Worm (Caenorhabditis elegans): Measurements from ENCODE around the gene K08B5.1.

The K08B5.1 gene

ce11 chrX:16540374-16540773, 17.9 kb upstream of the K08B5.1 start, which contains the start of gene osm-1:
osm-1 (plus strand) TSS chrX:16540674.
- TF ChIP-seq W03F9.2 (tag; optimal IDR thresholded peaks at IDR 0.05) = no peak
- no peak for TF ChIP-seq dao-5 (tag; optimal IDR thresholded peaks at IDR 0.05)
- TF ChIP-seq him-1 (tag; optimal IDR thresholded peaks at IDR 0.05) = no peak

ce11 chrX:16543887-16544286, 14.3 kb upstream of the K08B5.1 start:
- no peak for TF ChIP-seq dao-5 (tag; optimal IDR thresholded peaks at IDR 0.05)
- no peak for TF ChIP-seq W03F9.2 (tag; optimal IDR thresholded peaks at IDR 0.05)
- no peak for TF ChIP-seq him-1 (tag; optimal IDR thresholded peaks at IDR 0.05)

- TF ChIP-seq him-1 (tag; optimal IDR thresholded peaks at IDR 0.05) = no peak
- no peak for TF ChIP-seq dao-5 (tag; optimal IDR thresholded peaks at IDR 0.05)
- TF ChIP-seq W03F9.2 (tag; optimal IDR thresholded peaks at IDR 0.05) = no peak
Measured at ce11 chrX:16545641-16546040, 12.6 kb upstream of the K08B5.1 start.

ce11 chrX:16546135-16546534, 12.1 kb upstream of the K08B5.1 start:
- TF ChIP-seq W03F9.2 (tag; optimal IDR thresholded peaks at IDR 0.05) = no peak
- TF ChIP-seq dao-5 (tag; optimal IDR thresholded peaks at IDR 0.05) = no peak
- no peak for TF ChIP-seq him-1 (tag; optimal IDR thresholded peaks at IDR 0.05)

- TF ChIP-seq W03F9.2 (tag; optimal IDR thresholded peaks at IDR 0.05) (no peak), dao-5 (tag; optimal IDR thresholded peaks at IDR 0.05) (no peak), him-1 (tag; optimal IDR thresholded peaks at IDR 0.05) (no peak)
Measured at ce11 chrX:16548290-16548689, 9.9 kb upstream of the K08B5.1 start.

ce11 chrX:16550551-16550950, 7.7 kb upstream of the K08B5.1 start:
- no peak for TF ChIP-seq dao-5 (tag; optimal IDR thresholded peaks at IDR 0.05)
- TF ChIP-seq W03F9.2 (tag; optimal IDR thresholded peaks at IDR 0.05) = no peak
- no peak for TF ChIP-seq him-1 (tag; optimal IDR thresholded peaks at IDR 0.05)

- TF ChIP-seq W03F9.2 (tag; optimal IDR thresholded peaks at IDR 0.05) (no peak), him-1 (tag; optimal IDR thresholded peaks at IDR 0.05) (no peak), dao-5 (tag; optimal IDR thresholded peaks at IDR 0.05) (no peak)
Measured at ce11 chrX:16551318-16551717, 6.9 kb upstream of the K08B5.1 start.

ce11 chrX:16553845-16554426, 4.3 kb upstream of the K08B5.1 start, which contains the start of gene K08B5.2:
K08B5.2 (minus strand) TSS chrX:16553887.
- no peak for TF ChIP-seq W03F9.2 (tag; optimal IDR thresholded peaks at IDR 0.05)
- no peak for TF ChIP-seq him-1 (tag; optimal IDR thresholded peaks at IDR 0.05)
- TF ChIP-seq dao-5 (tag; optimal IDR thresholded peaks at IDR 0.05) = no peak

ce11 chrX:16555726-16556125, 2.5 kb upstream of the K08B5.1 start:
- no peak for TF ChIP-seq dao-5 (tag; optimal IDR thresholded peaks at IDR 0.05)
- no peak for TF ChIP-seq W03F9.2 (tag; optimal IDR thresholded peaks at IDR 0.05)
- TF ChIP-seq him-1 (tag; optimal IDR thresholded peaks at IDR 0.05) = no peak

ce11 chrX:16558776-16559175, 542 bp downstream of the K08B5.1 start:
- TF ChIP-seq dao-5 (tag; optimal IDR thresholded peaks at IDR 0.05) = no peak
- TF ChIP-seq him-1 (tag; optimal IDR thresholded peaks at IDR 0.05) = no peak
- TF ChIP-seq W03F9.2 (tag; optimal IDR thresholded peaks at IDR 0.05) = peak; percentile 7

ce11 chrX:16559387-16559786, 1.2 kb downstream of the K08B5.1 start:
- no peak for TF ChIP-seq him-1 (tag; optimal IDR thresholded peaks at IDR 0.05)
- no peak for TF ChIP-seq dao-5 (tag; optimal IDR thresholded peaks at IDR 0.05)
- TF ChIP-seq W03F9.2 (tag; optimal IDR thresholded peaks at IDR 0.05) = no peak

- no peak for TF ChIP-seq W03F9.2 (tag; optimal IDR thresholded peaks at IDR 0.05)
- no peak for TF ChIP-seq him-1 (tag; optimal IDR thresholded peaks at IDR 0.05)
- no peak for TF ChIP-seq dao-5 (tag; optimal IDR thresholded peaks at IDR 0.05)
Measured at ce11 chrX:16560895-16561294, 2.7 kb downstream of the K08B5.1 start.

ce11 chrX:16564515-16565285, 6.5 kb downstream of the K08B5.1 start:
- TF ChIP-seq dao-5 (tag; optimal IDR thresholded peaks at IDR 0.05) = no peak
- no peak for TF ChIP-seq him-1 (tag; optimal IDR thresholded peaks at IDR 0.05)
- TF ChIP-seq W03F9.2 (tag; optimal IDR thresholded peaks at IDR 0.05) = no peak

- TF ChIP-seq dao-5 (tag; optimal IDR thresholded peaks at IDR 0.05) (no peak), W03F9.2 (tag; optimal IDR thresholded peaks at IDR 0.05) (no peak), him-1 (tag; optimal IDR thresholded peaks at IDR 0.05) (no peak)
Measured at ce11 chrX:16565781-16566180, 7.5 kb downstream of the K08B5.1 start.

All from whole organism, L4/young adult.